Fruit fly (Drosophila melanogaster) whole organism, embryonic: Measurements from ENCODE around the gene CG10560.

ENCODE experiments used
- CG11695 ChIP-seq: fragments of 200-800 bp; sonication (Bioruptor generic); IDR thresholded peaks from 3 replicates; pipeline ENCODE4 v1.3.6; 2022; ENCODE audit warnings: missing biosample characterization, missing genetic modification characterization
- CG12071 ChIP-seq: fragments of 200-800 bp; sonication (Bioruptor generic); optimal IDR thresholded peaks from 3 replicates; lab custom pipeline; 2018; ENCODE audit warnings: missing biosample characterization, mild to moderate bottlenecking, missing genetic modification characterization
- CG14667 ChIP-seq: fragments of 200-800 bp; sonication (Bioruptor generic); IDR thresholded peaks from 2 replicates; pipeline ENCODE4 v1.3.6; 2022; ENCODE audit warnings: missing biosample characterization, missing genetic modification characterization
- CG31388 ChIP-seq: fragments of 200-800 bp; sonication (Bioruptor generic); optimal IDR thresholded peaks from 2 replicates; lab custom pipeline; 2016; ENCODE audit warnings: missing biosample characterization, missing genetic modification characterization
- CG34224 ChIP-seq: fragments of 200-800 bp; sonication (Bioruptor generic); IDR thresholded peaks from 3 replicates; pipeline ENCODE4 v1.3.6; 2022; ENCODE audit warnings: missing biosample characterization, missing genetic modification characterization; ENCODE audit not compliant: partially characterized antibody
- Camta ChIP-seq: fragments of 200-800 bp; sonication (Bioruptor generic); optimal IDR thresholded peaks from 2 replicates; lab custom pipeline; 2016; ENCODE audit warnings: missing biosample characterization, missing genetic modification characterization
- Gsc ChIP-seq: fragments of 200-800 bp; sonication (Bioruptor generic); IDR thresholded peaks from 2 replicates; pipeline ENCODE4 v1.3.6; 2022; ENCODE audit warnings: missing biosample characterization, missing genetic modification characterization
- Hsf ChIP-seq: fragments of 200-800 bp; sonication (Bioruptor generic); optimal IDR thresholded peaks from 3 replicates; lab custom pipeline; 2016; ENCODE audit warnings: missing biosample characterization, missing genetic modification characterization
- ab ChIP-seq: fragments of 200-800 bp; sonication (Bioruptor generic); optimal IDR thresholded peaks from 2 replicates; lab custom pipeline; 2016; ENCODE audit warnings: missing biosample characterization, missing genetic modification characterization
- ap ChIP-seq: fragments of 200-800 bp; sonication (Bioruptor generic); IDR thresholded peaks from 2 replicates; pipeline ENCODE4 v1.3.6; 2022; ENCODE audit warnings: missing biosample characterization, missing genetic modification characterization
- cato ChIP-seq: fragments of 200-800 bp; sonication (Bioruptor generic); optimal IDR thresholded peaks from 2 replicates; lab custom pipeline; 2016; ENCODE audit warnings: missing biosample characterization, missing genetic modification characterization, borderline replicate concordance
- hb ChIP-seq: fragments of 200-800 bp; sonication (Bioruptor generic); IDR thresholded peaks from 3 replicates; pipeline ENCODE4 v1.3.6; 2022; ENCODE audit warnings: missing biosample characterization, missing genetic modification characterization; ENCODE audit not compliant: partially characterized antibody
- p53 ChIP-seq: fragments of 200-800 bp; sonication (Bioruptor generic); optimal IDR thresholded peaks from 2 replicates; lab custom pipeline; 2016; ENCODE audit warnings: missing biosample characterization, missing genetic modification characterization
- run ChIP-seq: fragments of 200-800 bp; sonication (Bioruptor generic); optimal IDR thresholded peaks from 3 replicates; lab custom pipeline; 2018; ENCODE audit warnings: missing biosample characterization, mild to moderate bottlenecking, missing genetic modification characterization

DNA sequence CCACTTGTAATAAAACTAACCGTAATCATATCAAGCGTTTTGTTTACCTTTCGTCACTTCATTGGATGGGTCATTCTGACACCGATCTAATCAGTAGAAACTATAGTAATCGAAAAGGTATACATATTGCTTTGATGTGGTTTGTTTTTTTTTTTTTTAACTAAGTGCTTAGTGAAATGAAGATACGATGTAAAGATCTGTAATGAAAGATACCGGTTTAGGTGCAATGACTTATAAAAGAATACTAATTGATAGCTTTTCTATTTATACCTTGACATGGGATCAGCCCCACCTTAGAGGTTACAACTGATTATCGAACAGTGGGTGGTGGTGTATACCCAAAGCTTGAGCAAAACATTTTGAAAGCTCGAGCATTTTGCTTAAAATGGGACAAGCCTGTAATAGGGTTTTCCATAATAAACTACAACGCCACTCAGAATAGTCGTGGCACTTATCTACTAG, 36.7 kb downstream of the CG10560 start, which contains the start of gene CG31300:
- TF ChIP-seq CG11695 (no peak), cato (no peak), Gsc (GFP tag; lab: Robert Waterston, UW) (no peak), Camta (GFP tag; lab: Kevin White, UChicago) (no peak), ap (GFP tag; lab: Robert Waterston, UW) (no peak), CG34224 (GFP tag; lab: Robert Waterston, UW) (no peak), ab (GFP tag; lab: Kevin White, UChicago) (no peak), CG12071 (GFP tag; lab: Kevin White, UChicago) (no peak), hb (GFP tag; lab: Robert Waterston, UW) (no peak), CG31388 (GFP tag; lab: Kevin White, UChicago) (no peak), CG14667 (GFP tag; lab: Robert Waterston, UW) (no peak), p53 (no peak), Hsf (GFP tag; lab: Kevin White, UChicago) (no peak), run (tag; lab: Kevin White, UChicago) (peak; percentile 69)
